Worm (Caenorhabditis elegans) whole organism, dauer: ENCODE measurements around the gene F38A5.2.
"Not testable (repeated sequence)": the region's sequence is repeated elsewhere in the genome, so short reads cannot be mapped to it uniquely, and the experiment has no call there.

Experiments used
- unc-62 ChIP-seq: sonication (generic microtip); optimal IDR thresholded peaks from 2 replicates; lab custom pipeline; 2017; ENCODE audit warnings: missing biosample characterization, missing genetic modification reagents, missing genetic modification characterization

F38A5.2 gene

ce11 chrIV:6598740-6599139 is 13.5 kb upstream of the F38A5.2 start, which contains the start of gene nspb-5:
Gene nspb-5 (plus strand): TSS chrIV:6599040.
- not testable (repeated sequence) for TF ChIP-seq unc-62 (GFP tag; lab: Kevin White, UChicago)

- TF ChIP-seq unc-62 (GFP tag; lab: Kevin White, UChicago): not testable (repeated sequence)
These were observed 12.7 kb upstream of the F38A5.2 start, which contains the start of gene nspb-4 for ce11 chrIV:6597918-6598317. Gene nspb-4 (plus strand): TSS chrIV:6598218.

- no peak for TF ChIP-seq unc-62 (GFP tag; lab: Kevin White, UChicago)
These were observed 12.1 kb upstream of the F38A5.2 start, which contains the start of gene F38A5.6 for ce11 chrIV:6597298-6597697. Gene F38A5.6 (minus strand): TSS chrIV:6597398.

- no peak for TF ChIP-seq unc-62 (GFP tag; lab: Kevin White, UChicago)
These were observed 10.7 kb upstream of the F38A5.2 start, which contains the start of gene F38A5.22 for ce11 chrIV:6595912-6596311. Gene F38A5.22 (minus strand): TSS chrIV:6595940.

ce11 chrIV:6594871-6595270 is 9.7 kb upstream of the F38A5.2 start, which contains the start of gene nspb-3:
Gene nspb-3 (minus strand): TSS chrIV:6594971.
- TF ChIP-seq unc-62 (GFP tag; lab: Kevin White, UChicago): not testable (repeated sequence)

- not testable (repeated sequence) for TF ChIP-seq unc-62 (GFP tag; lab: Kevin White, UChicago)
These were observed 6.0 kb upstream of the F38A5.2 start, which contains the start of the genes nspb-1 and nspb-2 for ce11 chrIV:6591010-6591746. Gene nspb-1 (minus strand): TSS chrIV:6591110. Gene nspb-2 (plus strand): TSS chrIV:6591696.

- TF ChIP-seq unc-62 (GFP tag; lab: Kevin White, UChicago): no peak
These were observed 4.8 kb upstream of the F38A5.2 start, which contains the start of the genes lec-11 and irld-7 for ce11 chrIV:6590029-6590428. Gene lec-11 (minus strand): TSS chrIV:6590154. Gene irld-7 (plus strand): TSS chrIV:6590360.

ce11 chrIV:6588080-6588613 is 2.9 kb upstream of the F38A5.2 start:
- no peak for TF ChIP-seq unc-62 (GFP tag; lab: Kevin White, UChicago)

- TF ChIP-seq unc-62 (GFP tag; lab: Kevin White, UChicago): no peak
These were observed 2.6 kb downstream of the F38A5.2 start, which contains the start of gene odr-8 for ce11 chrIV:6582604-6583003. Gene odr-8 (minus strand): TSS chrIV:6582704.

ce11 chrIV:6581658-6582057 is 3.5 kb downstream of the F38A5.2 start:
- TF ChIP-seq unc-62 (GFP tag; lab: Kevin White, UChicago): no peak

- TF ChIP-seq unc-62 (GFP tag; lab: Kevin White, UChicago): no peak
These were observed 7.3 kb downstream of the F38A5.2 start, which contains the start of gene C43G2.3 for ce11 chrIV:6577914-6578313. Gene C43G2.3 (plus strand): TSS chrIV:6578214.

- TF ChIP-seq unc-62 (GFP tag; lab: Kevin White, UChicago): no peak
These were observed 8.5 kb downstream of the F38A5.2 start for ce11 chrIV:6576728-6577101.

ce11 chrIV:6575959-6576727 is 9.1 kb downstream of the F38A5.2 start:
- no peak for TF ChIP-seq unc-62 (GFP tag; lab: Kevin White, UChicago)

ce11 chrIV:6574343-6574742 is 10.9 kb downstream of the F38A5.2 start:
- no peak for TF ChIP-seq unc-62 (GFP tag; lab: Kevin White, UChicago)

ce11 chrIV:6572655-6573054 is 12.5 kb downstream of the F38A5.2 start:
- no peak for TF ChIP-seq unc-62 (GFP tag; lab: Kevin White, UChicago)
